Fruit fly (Drosophila melanogaster) whole organism, embryonic: ENCODE results near the gene eIF4E7.

Experiments used
- Asciz ChIP-seq: fragments of 200-800 bp; sonication (Bioruptor generic); optimal IDR thresholded peaks from 2 replicates; lab custom pipeline; 2017; ENCODE audit warnings: missing biosample characterization, mild to moderate bottlenecking, missing genetic modification characterization, missing genetic modification reagents
- B-H1 ChIP-seq: fragments of 200-800 bp; sonication (Bioruptor generic); IDR thresholded peaks from 3 replicates; pipeline ENCODE4 v1.3.6; 2022; ENCODE audit warnings: missing biosample characterization, missing genetic modification characterization
- CG11085 ChIP-seq: fragments of 200-800 bp; sonication (Bioruptor generic); IDR thresholded peaks from 2 replicates; pipeline ENCODE4 v1.3.6; 2022; ENCODE audit warnings: missing biosample characterization, missing genetic modification characterization
- CG11504 ChIP-seq: fragments of 200-800 bp; sonication (Bioruptor generic); optimal IDR thresholded peaks from 3 replicates; lab custom pipeline; 2019; ENCODE audit warnings: missing biosample characterization, mild to moderate bottlenecking, missing genetic modification characterization, moderate library complexity
- CG12071 ChIP-seq: fragments of 200-800 bp; sonication (Bioruptor generic); optimal IDR thresholded peaks from 3 replicates; lab custom pipeline; 2018; ENCODE audit warnings: missing biosample characterization, mild to moderate bottlenecking, missing genetic modification characterization
- CG12219 ChIP-seq: fragments of 200-800 bp; sonication (Bioruptor generic); optimal IDR thresholded peaks from 3 replicates; lab custom pipeline; 2018; ENCODE audit warnings: missing biosample characterization, mild to moderate bottlenecking, missing genetic modification characterization
- CG12391 ChIP-seq: fragments of 200-800 bp; sonication (Bioruptor generic); optimal IDR thresholded peaks from 3 replicates; lab custom pipeline; 2018; ENCODE audit warnings: missing biosample characterization, mild to moderate bottlenecking, missing genetic modification characterization, moderate library complexity
- CG14441 ChIP-seq: fragments of 200-800 bp; sonication (Bioruptor generic); IDR thresholded peaks from 2 replicates; pipeline ENCODE4 v1.3.6; 2022; ENCODE audit warnings: missing biosample characterization, missing genetic modification characterization
- CG15479 ChIP-seq: fragments of 200-800 bp; sonication (Bioruptor generic); optimal IDR thresholded peaks from 3 replicates; lab custom pipeline; 2019; ENCODE audit warnings: missing biosample characterization, mild to moderate bottlenecking, missing genetic modification characterization, moderate library complexity
- CG16813 ChIP-seq: fragments of 200-800 bp; sonication (Bioruptor generic); IDR thresholded peaks from 3 replicates; pipeline ENCODE4 v1.3.6; 2022; ENCODE audit warnings: missing biosample characterization, missing genetic modification characterization; ENCODE audit not compliant: partially characterized antibody
- CG17568 ChIP-seq: fragments of 200-800 bp; sonication (Bioruptor generic); optimal IDR thresholded peaks from 2 replicates; lab custom pipeline; 2018; ENCODE audit warnings: missing biosample characterization, mild to moderate bottlenecking, missing genetic modification characterization, moderate library complexity
- CG2129 ChIP-seq: fragments of 200-800 bp; sonication (Bioruptor generic); IDR thresholded peaks from 2 replicates; pipeline ENCODE4 v1.3.6; 2022; ENCODE audit warnings: missing biosample characterization, missing genetic modification characterization; ENCODE audit not compliant: partially characterized antibody
- CG34376 ChIP-seq: fragments of 200-800 bp; sonication (Bioruptor generic); optimal IDR thresholded peaks from 2 replicates; lab custom pipeline; 2018; ENCODE audit warnings: missing biosample characterization, mild to moderate bottlenecking, missing genetic modification characterization
- CG4617 ChIP-seq: fragments of 200-800 bp; sonication (Bioruptor generic); optimal IDR thresholded peaks from 3 replicates; lab custom pipeline; 2016; ENCODE audit warnings: missing biosample characterization, missing genetic modification characterization, borderline replicate concordance
- CG7372 ChIP-seq: fragments of 200-800 bp; sonication (Bioruptor generic); IDR thresholded peaks from 2 replicates; pipeline ENCODE4 v1.3.6; 2022; ENCODE audit warnings: missing biosample characterization, missing genetic modification characterization
- CG7745 ChIP-seq: fragments of 200-800 bp; sonication (Bioruptor generic); optimal IDR thresholded peaks from 2 replicates; lab custom pipeline; 2018; ENCODE audit warnings: missing biosample characterization, mild to moderate bottlenecking, missing genetic modification characterization, moderate library complexity
- CG9817 ChIP-seq: fragments of 200-800 bp; sonication (Bioruptor generic); optimal IDR thresholded peaks from 2 replicates; lab custom pipeline; 2018; ENCODE audit warnings: missing biosample characterization, mild to moderate bottlenecking, missing genetic modification characterization, moderate library complexity
- Drgx ChIP-seq: fragments of 200-800 bp; sonication (Bioruptor generic); IDR thresholded peaks from 2 replicates; pipeline ENCODE4 v1.3.6; 2022; ENCODE audit warnings: missing biosample characterization, missing genetic modification characterization
- Ets97D ChIP-seq: fragments of 200-800 bp; sonication (Bioruptor generic); optimal IDR thresholded peaks from 3 replicates; lab custom pipeline; 2016; ENCODE audit warnings: missing biosample characterization, missing genetic modification characterization
- NK7.1 ChIP-seq: fragments of 200-800 bp; sonication (Bioruptor generic); optimal IDR thresholded peaks from 3 replicates; lab custom pipeline; 2016; ENCODE audit warnings: missing biosample characterization, missing genetic modification characterization
- Neu2 ChIP-seq: fragments of 200-800 bp; sonication (Bioruptor generic); optimal IDR thresholded peaks from 3 replicates; lab custom pipeline; 2016; ENCODE audit warnings: missing biosample characterization, missing genetic modification characterization, borderline replicate concordance
- Sox102F ChIP-seq: fragments of 200-800 bp; sonication (Bioruptor generic); optimal IDR thresholded peaks from 2 replicates; lab custom pipeline; 2018; ENCODE audit warnings: missing biosample characterization, mild to moderate bottlenecking, missing genetic modification characterization, moderate library complexity
- ab ChIP-seq: fragments of 200-800 bp; sonication (Bioruptor generic); optimal IDR thresholded peaks from 2 replicates; lab custom pipeline; 2016; ENCODE audit warnings: missing biosample characterization, missing genetic modification characterization
- ash1 ChIP-seq: fragments of 200-800 bp; sonication (Bioruptor generic); optimal IDR thresholded peaks from 2 replicates; lab custom pipeline; 2018; ENCODE audit warnings: missing biosample characterization, mild to moderate bottlenecking, missing genetic modification characterization
- bsh ChIP-seq, 2 experiments: fragments of 200-800 bp; sonication (Bioruptor generic); optimal IDR thresholded peaks; 2 replicates each; lab custom pipeline; 2017 to 2018; ENCODE audit warnings: mild to moderate bottlenecking in 2 of 2, missing biosample characterization in 2 of 2, missing genetic modification characterization in 2 of 2, moderate library complexity in 1 of 2
- disco-r ChIP-seq: fragments of 200-800 bp; sonication (Bioruptor generic); optimal IDR thresholded peaks from 2 replicates; lab custom pipeline; 2016; ENCODE audit warnings: missing biosample characterization, missing genetic modification characterization
- dmrt99B ChIP-seq: fragments of 200-800 bp; sonication (Bioruptor generic); optimal IDR thresholded peaks from 2 replicates; lab custom pipeline; 2018; ENCODE audit warnings: missing biosample characterization, mild to moderate bottlenecking, missing genetic modification characterization, moderate library complexity
- gem ChIP-seq: fragments of 200-800 bp; sonication (Bioruptor generic); optimal IDR thresholded peaks from 2 replicates; lab custom pipeline; 2019; ENCODE audit warnings: missing biosample characterization, mild to moderate bottlenecking, missing genetic modification characterization, moderate library complexity
- grn ChIP-seq: fragments of 200-800 bp; sonication (Bioruptor generic); optimal IDR thresholded peaks from 3 replicates; lab custom pipeline; 2017; ENCODE audit warnings: missing biosample characterization, missing genetic modification characterization
- gsb ChIP-seq: fragments of 200-800 bp; sonication (Bioruptor generic); IDR thresholded peaks from 2 replicates; pipeline ENCODE4 v1.3.6; 2022; ENCODE audit warnings: missing biosample characterization, missing genetic modification characterization
- ham ChIP-seq: fragments of 200-800 bp; sonication (Bioruptor generic); IDR thresholded peaks from 2 replicates; pipeline ENCODE4 v1.3.6; 2022; ENCODE audit warnings: missing biosample characterization, missing genetic modification characterization
- hkb ChIP-seq, 2 experiments: fragments of 200-800 bp in 1 of 2; fragments of >200 bp in 1 of 2; sonication (Bioruptor generic) in 1 of 2; IDR thresholded peaks in 1 of 2; optimal IDR thresholded peaks in 1 of 2; 2 replicates each; pipeline versions ENCODE4 v1.3.6 to Lab custom; 2017 to 2022; ENCODE audit warnings: missing biosample characterization in 1 of 2, missing genetic modification characterization in 1 of 2
- jumu ChIP-seq: fragments of 200-800 bp; sonication (Bioruptor generic); optimal IDR thresholded peaks from 3 replicates; lab custom pipeline; 2016; ENCODE audit warnings: missing biosample characterization, missing genetic modification characterization
- lab ChIP-seq: fragments of 200-800 bp; sonication (Bioruptor generic); optimal IDR thresholded peaks from 3 replicates; lab custom pipeline; 2017; ENCODE audit warnings: missing biosample characterization, missing genetic modification characterization, mild to moderate bottlenecking, moderate library complexity, missing genetic modification reagents
- lmd ChIP-seq: fragments of 200-800 bp; sonication (Bioruptor generic); IDR thresholded peaks from 2 replicates; pipeline ENCODE4 v1.3.6; 2022; ENCODE audit warnings: missing biosample characterization, missing genetic modification characterization
- otp ChIP-seq: fragments of 200-800 bp; sonication (Bioruptor generic); IDR thresholded peaks from 3 replicates; pipeline ENCODE4, ENCODE4 v1.3.6; 2022; ENCODE audit warnings: missing biosample characterization, missing genetic modification characterization
- pros ChIP-seq: fragments of 200-800 bp; sonication (Bioruptor generic); optimal IDR thresholded peaks from 3 replicates; lab custom pipeline; 2019; ENCODE audit warnings: missing biosample characterization, mild to moderate bottlenecking, missing genetic modification characterization, moderate library complexity
- rib ChIP-seq: fragments of 200-800 bp; sonication (Bioruptor generic); IDR thresholded peaks from 2 replicates; pipeline ENCODE4 v1.3.6; 2022; ENCODE audit warnings: missing biosample characterization, missing genetic modification characterization
- ro ChIP-seq: fragments of 200-800 bp; sonication (Bioruptor generic); IDR thresholded peaks from 2 replicates; pipeline ENCODE4 v1.3.6; 2022; ENCODE audit warnings: missing biosample characterization, missing genetic modification characterization
- row ChIP-seq: fragments of 200-800 bp; sonication (Bioruptor generic); IDR thresholded peaks from 3 replicates; pipeline ENCODE4 v1.3.6; 2022; ENCODE audit warnings: missing biosample characterization, missing genetic modification characterization
- sens ChIP-seq: fragments of 200-800 bp; sonication (Bioruptor generic); peaks from one replicate; lab custom pipeline; 2016; ENCODE audit warnings: missing biosample characterization, missing genetic modification characterization
- seq ChIP-seq: fragments of 200-800 bp; sonication (Bioruptor generic); IDR thresholded peaks from 2 replicates; pipeline ENCODE4 v1.3.6; 2022; ENCODE audit warnings: missing biosample characterization, missing genetic modification characterization
- sisA ChIP-seq: fragments of 200-800 bp; sonication (Bioruptor generic); IDR thresholded peaks from 2 replicates; pipeline ENCODE4 v1.3.6; 2022; ENCODE audit warnings: missing biosample characterization, missing genetic modification characterization
- slbo ChIP-seq: fragments of 200-800 bp; sonication (Bioruptor generic); IDR thresholded peaks from 2 replicates; pipeline ENCODE4 v1.3.6; 2022; ENCODE audit warnings: missing biosample characterization, missing genetic modification characterization
- stc ChIP-seq: fragments of 200-800 bp; sonication (Bioruptor generic); IDR thresholded peaks from 2 replicates; pipeline ENCODE4 v1.3.6; 2022; ENCODE audit warnings: missing biosample characterization, missing genetic modification characterization

The eIF4E7 gene

DNA sequence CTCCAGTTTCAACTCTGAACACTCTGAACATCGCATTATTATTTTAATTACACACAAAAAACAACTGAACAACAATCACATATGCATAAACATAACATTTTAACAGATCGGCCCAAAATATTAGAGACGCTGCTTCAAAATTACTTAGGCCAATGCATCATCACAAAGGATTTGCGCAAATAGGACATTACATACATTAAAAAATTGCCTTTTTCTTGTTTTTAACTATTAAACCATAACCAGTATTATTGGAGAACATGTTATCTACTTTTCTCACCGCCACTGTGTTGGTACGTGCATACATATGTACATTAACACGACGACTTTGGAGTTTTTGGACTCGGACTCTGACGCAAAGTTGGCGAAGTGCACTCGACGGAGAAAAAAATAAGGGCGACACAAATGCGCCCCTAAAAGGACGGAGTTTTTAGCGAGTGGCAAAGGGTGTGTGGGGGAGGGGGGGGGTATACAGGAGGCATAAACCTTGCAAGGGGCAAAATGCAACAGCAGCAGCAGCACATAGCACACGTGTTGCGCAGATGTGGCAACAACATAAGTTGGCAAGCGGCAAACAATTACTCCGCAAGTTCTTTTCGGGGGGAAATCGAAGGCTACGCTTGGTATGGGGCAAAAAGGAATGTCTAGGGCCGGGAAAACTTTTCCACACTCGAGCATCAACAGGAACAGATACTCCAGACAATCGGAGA, 32.5 kb downstream of the eIF4E7 start (continued):
- TF ChIP-seq hkb (optimal IDR thresholded peaks at IDR 0.05; lab: Kevin White, UChicago), result no peak
- TF ChIP-seq hkb (GFP tag; IDR thresholded peaks at IDR 0.05; lab: Robert Waterston, UW), result peak; percentile 76
- no peak for TF ChIP-seq NK7.1 (GFP tag; lab: Kevin White, UChicago)

- TF ChIP-seq ro (GFP tag; lab: Robert Waterston, UW) (no peak), jumu (GFP tag; lab: Kevin White, UChicago) (no peak), CG12071 (GFP tag; lab: Kevin White, UChicago) (no peak), CG7372 (GFP tag; lab: Robert Waterston, UW) (no peak), CG7745 (tag; lab: Kevin White, UChicago) (no peak), sisA (no peak), bsh (GFP tag; optimal IDR thresholded peaks at IDR 0.05; lab: Kevin White, UChicago) (peak in 1 of 2 experiments; percentile 0), ab (GFP tag; lab: Kevin White, UChicago) (no peak), ham (GFP tag; lab: Robert Waterston, UW) (no peak), CG11504 (tag; lab: Kevin White, UChicago) (peak; percentile 4), gem (tag; lab: Kevin White, UChicago) (peak; percentile 21), CG12391 (tag; lab: Kevin White, UChicago) (no peak), Drgx (GFP tag; lab: Robert Waterston, UW) (peak; percentile 20; the same call in 1 of the 2 replicates), CG2129 (GFP tag; lab: Robert Waterston, UW) (no peak)
Measured at dm6 chrX:1123381-1123780, 38.8 kb downstream of the eIF4E7 start.

DNA sequence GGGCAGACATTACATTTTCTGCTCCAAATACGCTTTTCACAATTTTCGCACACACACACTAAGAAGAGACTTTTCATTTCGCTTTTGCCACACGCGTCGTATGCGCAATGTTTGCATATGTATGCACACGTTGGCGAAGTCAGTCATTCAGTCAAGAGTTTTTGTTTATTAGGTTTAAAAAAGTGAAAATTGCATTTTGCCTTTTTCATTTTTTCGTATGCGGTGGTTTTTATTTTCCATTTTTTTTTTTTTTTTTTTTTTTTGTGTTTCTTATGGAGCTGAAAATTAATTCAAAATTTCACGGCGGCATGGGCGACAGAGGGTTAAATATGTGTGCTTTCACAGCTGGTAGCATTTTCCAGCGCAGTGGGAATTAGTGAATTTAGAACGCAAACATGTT, 41.3 kb downstream of the eIF4E7 start:
- TF ChIP-seq Neu2 (GFP tag; lab: Kevin White, UChicago), result no peak
- TF ChIP-seq Drgx (GFP tag; lab: Robert Waterston, UW), result peak; percentile 66
- no peak for TF ChIP-seq CG16813 (GFP tag; lab: Robert Waterston, UW)
- peak; percentile 3 for TF ChIP-seq Sox102F
- TF ChIP-seq sens (GFP tag; lab: Kevin White, UChicago), result peak; percentile 61
- peak; percentile 31; the same call in 1 of the 2 replicates for TF ChIP-seq CG14441 (GFP tag; lab: Robert Waterston, UW)
- TF ChIP-seq B-H1 (GFP tag; lab: Robert Waterston, UW), result no peak
- TF ChIP-seq row (GFP tag; lab: Robert Waterston, UW), result peak; percentile 32; the same call in 1 of the 3 replicates

DNA sequence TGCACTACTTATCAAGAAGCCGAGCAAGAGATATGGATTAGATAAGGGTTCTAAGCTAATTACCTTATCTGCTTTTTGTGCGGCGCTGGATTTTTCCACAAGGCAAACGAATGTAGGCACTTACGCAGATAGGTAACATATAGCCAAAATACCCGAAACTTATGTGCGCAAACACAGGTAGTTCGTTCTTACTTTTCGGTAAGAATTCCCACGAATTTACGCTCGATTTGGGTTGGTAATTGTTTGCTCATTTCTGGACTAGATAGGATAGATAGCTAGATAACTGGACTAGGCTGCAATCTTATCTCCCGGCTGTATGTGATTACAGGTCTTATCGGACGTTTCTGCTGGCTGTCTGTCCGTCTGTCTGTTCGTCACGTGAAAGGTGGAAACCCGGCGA, 41.8 kb downstream of the eIF4E7 start:
- TF ChIP-seq CG15479 (GFP tag; lab: Kevin White, UChicago) (peak; percentile 72), grn (peak; percentile 97), lab (GFP tag; lab: Kevin White, UChicago) (peak; percentile 15), CG17568 (GFP tag; lab: Kevin White, UChicago) (no peak), CG12219 (GFP tag; lab: Kevin White, UChicago) (peak; percentile 15), seq (no peak), CG9817 (tag; lab: Kevin White, UChicago) (no peak), disco-r (GFP tag; lab: Kevin White, UChicago) (no peak), ash1 (GFP tag; lab: Kevin White, UChicago) (no peak), otp (GFP tag; lab: Robert Waterston, UW) (no peak), slbo (no peak), Asciz (GFP tag; lab: Kevin White, UChicago) (no peak), Ets97D (GFP tag; lab: Kevin White, UChicago) (no peak), CG11085 (GFP tag; lab: Robert Waterston, UW) (no peak), CG34376 (GFP tag; lab: Kevin White, UChicago) (peak; percentile 55), stc (no peak), rib (no peak), pros (GFP tag; lab: Kevin White, UChicago) (peak; percentile 33), CG4617 (GFP tag; lab: Kevin White, UChicago) (no peak), dmrt99B (tag; lab: Kevin White, UChicago) (no peak), gsb (no peak), lmd (GFP tag; lab: Robert Waterston, UW) (no peak)
